Fruit fly (Drosophila melanogaster) whole organism, embryonic: ENCODE results near the gene dia.

Source experiments
- Aef1 ChIP-seq: fragments of 200-800 bp; sonication (Bioruptor generic); IDR thresholded peaks from 3 replicates; pipeline ENCODE4 v1.3.6; 2022; ENCODE audit warnings: missing biosample characterization, missing genetic modification characterization
- C15 ChIP-seq: fragments of 200-800 bp; sonication (Bioruptor generic); IDR thresholded peaks from 3 replicates; pipeline ENCODE4 v1.3.6; 2022; ENCODE audit warnings: missing biosample characterization, missing genetic modification characterization
- CG10654 ChIP-seq: fragments of 200-800 bp; sonication (Bioruptor generic); optimal IDR thresholded peaks from 2 replicates; lab custom pipeline; 2016; ENCODE audit warnings: missing biosample characterization, missing genetic modification characterization
- CG11456 ChIP-seq: fragments of 200-800 bp; sonication (Bioruptor generic); IDR thresholded peaks from 3 replicates; pipeline ENCODE4 v1.3.6; 2022; ENCODE audit warnings: missing biosample characterization, missing genetic modification characterization
- CG12299 ChIP-seq: fragments of 200-800 bp; sonication (Bioruptor generic); optimal IDR thresholded peaks from 2 replicates; lab custom pipeline; 2018; ENCODE audit warnings: missing biosample characterization, mild to moderate bottlenecking, missing genetic modification characterization
- CG12659 ChIP-seq: fragments of 200-800 bp; sonication (Bioruptor generic); optimal IDR thresholded peaks from 3 replicates; lab custom pipeline; 2017; ENCODE audit warnings: mild to moderate bottlenecking, missing biosample characterization, missing genetic modification reagents, missing genetic modification characterization
- CG14050 ChIP-seq: fragments of 200-800 bp; sonication (Bioruptor generic); IDR thresholded peaks from 3 replicates; pipeline ENCODE4 v1.3.6; 2022; ENCODE audit warnings: missing biosample characterization, missing genetic modification characterization
- CG15073 ChIP-seq: fragments of 200-800 bp; sonication (Bioruptor generic); optimal IDR thresholded peaks from 2 replicates; lab custom pipeline; 2016; ENCODE audit warnings: missing biosample characterization, missing genetic modification characterization
- CG15696 ChIP-seq: fragments of 200-800 bp; sonication (Bioruptor generic); optimal IDR thresholded peaks from 2 replicates; lab custom pipeline; 2019; ENCODE audit warnings: missing biosample characterization, mild to moderate bottlenecking, missing genetic modification characterization, moderate library complexity
- CG1832 ChIP-seq: fragments of 200-800 bp; sonication (Bioruptor generic); optimal IDR thresholded peaks from 2 replicates; lab custom pipeline; 2017; ENCODE audit warnings: missing biosample characterization, mild to moderate bottlenecking, missing genetic modification characterization, inconsistent platforms
- CG18764 ChIP-seq: fragments of 200-800 bp; sonication (Bioruptor generic); optimal IDR thresholded peaks from 3 replicates; lab custom pipeline; 2016; ENCODE audit warnings: missing biosample characterization, missing genetic modification characterization
- CG31365 ChIP-seq: fragments of 200-800 bp; sonication (Bioruptor generic); optimal IDR thresholded peaks from 2 replicates; lab custom pipeline; 2018; ENCODE audit warnings: missing biosample characterization, mild to moderate bottlenecking, missing genetic modification characterization
- CG3407 ChIP-seq: fragments of 200-800 bp; sonication (Bioruptor generic); optimal IDR thresholded peaks from 2 replicates; lab custom pipeline; 2018; ENCODE audit warnings: missing biosample characterization, mild to moderate bottlenecking, missing genetic modification characterization
- CG34422 ChIP-seq: fragments of 200-800 bp; sonication (Bioruptor generic); IDR thresholded peaks from 3 replicates; pipeline ENCODE4 v1.3.6; 2022; ENCODE audit warnings: missing biosample characterization, missing genetic modification characterization
- CG4282 ChIP-seq: fragments of 200-800 bp; sonication (Bioruptor generic); optimal IDR thresholded peaks from 2 replicates; lab custom pipeline; 2016; ENCODE audit warnings: missing biosample characterization, missing genetic modification characterization
- CG7556 ChIP-seq: fragments of 200-800 bp; sonication (Bioruptor generic); optimal IDR thresholded peaks from 2 replicates; lab custom pipeline; 2017; ENCODE audit warnings: missing biosample characterization, mild to moderate bottlenecking, missing genetic modification characterization
- CG7786 ChIP-seq: fragments of 200-800 bp; sonication (Bioruptor generic); optimal IDR thresholded peaks from 2 replicates; lab custom pipeline; 2016; ENCODE audit warnings: missing biosample characterization, missing genetic modification characterization
- CG7963 ChIP-seq: fragments of 200-800 bp; sonication (Bioruptor generic); IDR thresholded peaks from 3 replicates; pipeline ENCODE4 v1.3.6; 2022; ENCODE audit warnings: missing biosample characterization, missing genetic modification characterization; ENCODE audit not compliant: partially characterized antibody
- CG7987 ChIP-seq: fragments of 200-800 bp; sonication (Bioruptor generic); optimal IDR thresholded peaks from 2 replicates; lab custom pipeline; 2018; ENCODE audit warnings: missing biosample characterization, mild to moderate bottlenecking, missing genetic modification characterization, moderate library complexity
- CG8924 ChIP-seq: fragments of 200-800 bp; optimal IDR thresholded peaks from 3 replicates; lab custom pipeline; 2019; ENCODE audit warnings: missing biosample characterization, mild to moderate bottlenecking, missing genetic modification characterization, moderate library complexity
- Camta ChIP-seq: fragments of 200-800 bp; sonication (Bioruptor generic); optimal IDR thresholded peaks from 2 replicates; lab custom pipeline; 2016; ENCODE audit warnings: missing biosample characterization, missing genetic modification characterization
- CkIIα-i1 ChIP-seq: fragments of 200-800 bp; sonication (Bioruptor generic); IDR thresholded peaks from 2 replicates; pipeline ENCODE4 v1.3.6; 2022; ENCODE audit warnings: missing biosample characterization, missing genetic modification characterization
- Fer2 ChIP-seq: fragments of 200-800 bp; sonication (Bioruptor generic); optimal IDR thresholded peaks from 2 replicates; lab custom pipeline; 2018; ENCODE audit warnings: missing biosample characterization, mild to moderate bottlenecking, missing genetic modification characterization, moderate library complexity
- HmgZ ChIP-seq: fragments of 200-800 bp; sonication (Bioruptor generic); optimal IDR thresholded peaks from 2 replicates; lab custom pipeline; 2018; ENCODE audit warnings: missing biosample characterization, mild to moderate bottlenecking, missing genetic modification characterization
- Hmr ChIP-seq: fragments of 200-800 bp; sonication (Bioruptor generic); optimal IDR thresholded peaks from 3 replicates; lab custom pipeline; 2017; ENCODE audit warnings: mild to moderate bottlenecking, missing biosample characterization, missing genetic modification reagents, missing genetic modification characterization
- Hmx ChIP-seq: fragments of 200-800 bp; sonication (Bioruptor generic); optimal IDR thresholded peaks from 2 replicates; lab custom pipeline; 2016; ENCODE audit warnings: missing biosample characterization, missing genetic modification characterization
- Hr3 ChIP-seq: fragments of 200-800 bp; sonication (Bioruptor generic); optimal IDR thresholded peaks from 3 replicates; lab custom pipeline; 2016; ENCODE audit warnings: missing biosample characterization, missing genetic modification characterization
- Hr51 ChIP-seq, 2 experiments: fragments of 200-800 bp; sonication (Bioruptor generic); optimal IDR thresholded peaks; 2 replicates in 1 of 2; 3 replicates in 1 of 2; lab custom pipeline; 2016 to 2018; ENCODE audit warnings: missing biosample characterization in 2 of 2, missing genetic modification characterization in 2 of 2, mild to moderate bottlenecking in 1 of 2, moderate library complexity in 1 of 2
- Ptx1 ChIP-seq: fragments of 200-800 bp; sonication (Bioruptor generic); IDR thresholded peaks from 2 replicates; pipeline ENCODE4 v1.3.6; 2022; ENCODE audit warnings: missing biosample characterization, missing genetic modification characterization
- Rfx ChIP-seq: fragments of 200-800 bp; sonication (Bioruptor generic); IDR thresholded peaks from 2 replicates; pipeline ENCODE4 v1.3.6; 2022; ENCODE audit warnings: missing biosample characterization, missing genetic modification characterization
- Ssrp ChIP-seq: fragments of 200-800 bp; sonication (Bioruptor generic); optimal IDR thresholded peaks from 2 replicates; lab custom pipeline; 2018; ENCODE audit warnings: missing biosample characterization, mild to moderate bottlenecking, missing genetic modification characterization, moderate library complexity
- Vsx1 ChIP-seq: fragments of 200-800 bp; sonication (Bioruptor generic); optimal IDR thresholded peaks from 2 replicates; lab custom pipeline; 2017; ENCODE audit warnings: missing biosample characterization, mild to moderate bottlenecking, missing genetic modification characterization, missing genetic modification reagents
- amos ChIP-seq: fragments of 200-800 bp; sonication (Bioruptor generic); IDR thresholded peaks from 2 replicates; pipeline ENCODE4 v1.3.6; 2022; ENCODE audit warnings: missing biosample characterization, missing genetic modification characterization; ENCODE audit not compliant: partially characterized antibody
- bcd ChIP-seq: fragments of 200-800 bp; sonication (Bioruptor generic); optimal IDR thresholded peaks from 2 replicates; lab custom pipeline; 2017; ENCODE audit warnings: missing biosample characterization, mild to moderate bottlenecking, missing genetic modification characterization
- btn ChIP-seq: fragments of 200-800 bp; sonication (Bioruptor generic); optimal IDR thresholded peaks from 2 replicates; lab custom pipeline; 2016; ENCODE audit warnings: missing biosample characterization, missing genetic modification characterization
- cas ChIP-seq: fragments of 200-800 bp; sonication (Bioruptor generic); IDR thresholded peaks from 2 replicates; pipeline ENCODE4 v1.3.6; 2022; ENCODE audit warnings: missing biosample characterization, missing genetic modification characterization
- cato ChIP-seq: fragments of 200-800 bp; sonication (Bioruptor generic); optimal IDR thresholded peaks from 2 replicates; lab custom pipeline; 2016; ENCODE audit warnings: missing biosample characterization, missing genetic modification characterization, borderline replicate concordance
- caup ChIP-seq: fragments of 200-800 bp; sonication (Bioruptor generic); optimal IDR thresholded peaks from 3 replicates; lab custom pipeline; 2017; ENCODE audit warnings: missing biosample characterization, mild to moderate bottlenecking, missing genetic modification characterization, moderate library complexity; ENCODE audit not compliant: severe bottlenecking
- croc ChIP-seq: fragments of 200-800 bp; sonication (Bioruptor generic); conservative IDR thresholded peaks from 3 replicates; pipeline ENCODE4 v1.3.6; 2022; ENCODE audit warnings: missing biosample characterization, missing genetic modification characterization
- danr ChIP-seq: fragments of 200-800 bp; sonication (Bioruptor generic); IDR thresholded peaks from 2 replicates; pipeline ENCODE4 v1.3.6; 2022; ENCODE audit warnings: missing biosample characterization, missing genetic modification characterization
- dm ChIP-seq: fragments of 200-800 bp; sonication (Bioruptor generic); optimal IDR thresholded peaks from 3 replicates; lab custom pipeline; 2016; ENCODE audit warnings: missing biosample characterization, missing genetic modification characterization
- dmrt11E ChIP-seq: fragments of 200-800 bp; sonication (Bioruptor generic); optimal IDR thresholded peaks from 3 replicates; lab custom pipeline; 2018; ENCODE audit warnings: missing biosample characterization, mild to moderate bottlenecking, missing genetic modification characterization, moderate library complexity
- exex ChIP-seq: fragments of 200-800 bp; sonication (Bioruptor generic); optimal IDR thresholded peaks from 4 replicates; lab custom pipeline; 2018; ENCODE audit warnings: missing biosample characterization, mild to moderate bottlenecking, missing genetic modification characterization, moderate library complexity
- gce ChIP-seq: fragments of 200-800 bp; sonication (Bioruptor generic); IDR thresholded peaks from 3 replicates; pipeline ENCODE4 v1.3.6; 2022; ENCODE audit warnings: missing biosample characterization, missing genetic modification characterization
- insv ChIP-seq, 2 experiments: fragments of 200-800 bp; sonication (Bioruptor generic); optimal IDR thresholded peaks; 3 replicates each; lab custom pipeline; 2016 to 2018; ENCODE audit warnings: missing biosample characterization in 2 of 2, missing genetic modification characterization in 2 of 2
- lbe ChIP-seq: fragments of 200-800 bp; sonication (Bioruptor generic); optimal IDR thresholded peaks from 2 replicates; lab custom pipeline; 2016; ENCODE audit warnings: missing biosample characterization, mild to moderate bottlenecking, missing genetic modification characterization
- prd ChIP-seq, 3 experiments: fragments of >200 bp in 2 of 3; fragments of 200-800 bp in 1 of 3; sonication (Bioruptor generic) in 1 of 3; optimal IDR thresholded peaks in 2 of 3; IDR thresholded peaks in 1 of 3; 2 replicates in 2 of 3; 3 replicates in 1 of 3; pipeline versions ENCODE4 v1.3.6 to Lab custom; 2017 to 2022; ENCODE audit warnings: missing biosample characterization in 1 of 3, missing genetic modification characterization in 1 of 3
- pum ChIP-seq: fragments of 200-800 bp; sonication (Bioruptor generic); optimal IDR thresholded peaks from 2 replicates; lab custom pipeline; 2016; ENCODE audit warnings: missing biosample characterization, missing genetic modification characterization
- repo ChIP-seq: fragments of 200-800 bp; sonication (Bioruptor generic); optimal IDR thresholded peaks from 2 replicates; lab custom pipeline; 2016; ENCODE audit warnings: missing biosample characterization, missing genetic modification characterization
- row ChIP-seq: fragments of 200-800 bp; sonication (Bioruptor generic); IDR thresholded peaks from 3 replicates; pipeline ENCODE4 v1.3.6; 2022; ENCODE audit warnings: missing biosample characterization, missing genetic modification characterization

Gene dia

DNA sequence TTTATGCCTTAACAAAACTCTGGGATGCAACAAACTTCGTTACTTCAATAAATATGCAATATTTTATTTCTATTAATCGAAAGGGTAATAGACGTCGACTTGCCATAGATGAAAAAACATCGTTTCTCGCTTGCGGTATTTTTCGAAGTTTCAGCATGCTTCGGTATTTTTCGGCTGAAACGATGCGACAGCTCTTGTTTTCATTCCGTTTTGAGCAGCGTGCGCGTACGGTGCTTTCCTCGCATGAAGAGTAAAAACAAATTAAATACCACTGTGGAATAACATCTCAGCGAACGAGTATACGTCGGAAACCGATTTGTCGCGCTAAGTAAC lies 39.5 kb downstream of the dia start, which contains the start of gene CG9328 (continued):
- no peak for TF ChIP-seq Vsx1 (GFP tag; lab: Kevin White, UChicago)
- peak; percentile 70; the same call in 1 of the 3 replicates for TF ChIP-seq row
- peak; percentile 28; the same call in 1 of the 3 replicates for TF ChIP-seq CG14050 (GFP tag; lab: Robert Waterston, UW)
- no peak for TF ChIP-seq CG18764
- peak; percentile 65; the same call in 1 of the 2 replicates for TF ChIP-seq amos
- peak; percentile 55 for TF ChIP-seq dm (GFP tag; lab: Kevin White, UChicago)
- TF ChIP-seq Ssrp (tag; lab: Kevin White, UChicago): no peak
- TF ChIP-seq Ptx1 (GFP tag; lab: Robert Waterston, UW): peak; percentile 27; the same call in 1 of the 2 replicates
- TF ChIP-seq btn (GFP tag; lab: Kevin White, UChicago): no peak
- TF ChIP-seq lbe (GFP tag; lab: Kevin White, UChicago): peak; percentile 59
- TF ChIP-seq repo (GFP tag; lab: Kevin White, UChicago): peak; percentile 43
- TF ChIP-seq CG15073: no peak
- TF ChIP-seq CG12299: peak; percentile 13
- TF ChIP-seq CkIIα-i1 (GFP tag; lab: Robert Waterston, UW): no peak
- no peak for TF ChIP-seq CG7963 (GFP tag; lab: Robert Waterston, UW)
- peak; percentile 29; the same call in 1 of the 3 replicates for TF ChIP-seq CG11456 (GFP tag; lab: Robert Waterston, UW)
- peak; percentile 37 for TF ChIP-seq Rfx (GFP tag; lab: Robert Waterston, UW)
- TF ChIP-seq CG12659 (GFP tag; lab: Kevin White, UChicago): peak; percentile 56
- TF ChIP-seq croc: no peak
- no peak for TF ChIP-seq CG7786 (GFP tag; lab: Kevin White, UChicago)
- TF ChIP-seq CG31365 (tag; lab: Kevin White, UChicago): no peak
- TF ChIP-seq CG7987 (GFP tag; lab: Kevin White, UChicago): peak; percentile 20
- TF ChIP-seq prd (optimal IDR thresholded peaks at IDR 0.05; lab: Kevin White, UChicago): no peak
- peak; percentile 48; the same call in 1 of the 3 replicates for TF ChIP-seq prd (GFP tag; IDR thresholded peaks at IDR 0.05; lab: Robert Waterston, UW)
- TF ChIP-seq Aef1 (GFP tag; lab: Robert Waterston, UW): no peak
- peak; percentile 39 for TF ChIP-seq Camta (GFP tag; lab: Kevin White, UChicago)
- TF ChIP-seq CG10654 (GFP tag; lab: Kevin White, UChicago): no peak
- TF ChIP-seq danr: no peak
- TF ChIP-seq CG34422 (GFP tag; lab: Robert Waterston, UW): peak; percentile 67; the same call in 1 of the 3 replicates
- TF ChIP-seq cato: peak; percentile 6
- TF ChIP-seq bcd: peak; percentile 10
- no peak for TF ChIP-seq CG3407 (GFP tag; lab: Kevin White, UChicago)
- peak; percentile 24 for TF ChIP-seq dmrt11E (tag; lab: Kevin White, UChicago)
- peak; percentile 66 for TF ChIP-seq Hmr (GFP tag; lab: Kevin White, UChicago)
- TF ChIP-seq Hr51 (GFP tag; optimal IDR thresholded peaks at IDR 0.05; lab: Kevin White, UChicago): peak in 1 of 2 experiments; percentile 28
- no peak for TF ChIP-seq Hmx (GFP tag; lab: Kevin White, UChicago)
- TF ChIP-seq CG8924 (tag; lab: Kevin White, UChicago): peak; percentile 46
- peak in 1 of 2 experiments; percentile 43 for TF ChIP-seq insv (GFP tag; optimal IDR thresholded peaks at IDR 0.05; lab: Kevin White, UChicago)
- TF ChIP-seq pum (GFP tag; lab: Kevin White, UChicago): no peak
- no peak for TF ChIP-seq gce (GFP tag; lab: Robert Waterston, UW)
- TF ChIP-seq cas (GFP tag; lab: Robert Waterston, UW): peak; percentile 37; the same call in 1 of the 2 replicates
- TF ChIP-seq Fer2 (tag; lab: Kevin White, UChicago): no peak
- peak; percentile 53 for TF ChIP-seq caup (GFP tag; lab: Kevin White, UChicago)
- no peak for TF ChIP-seq CG4282 (GFP tag; lab: Kevin White, UChicago)
- no peak for TF ChIP-seq CG1832
- TF ChIP-seq C15 (GFP tag; lab: Robert Waterston, UW): no peak
- TF ChIP-seq CG15696 (tag; lab: Kevin White, UChicago): no peak
- peak; percentile 37 for TF ChIP-seq exex (tag; lab: Kevin White, UChicago)
- no peak for TF ChIP-seq CG7556
- TF ChIP-seq HmgZ (tag; lab: Kevin White, UChicago): peak; percentile 38
- peak; percentile 17 for TF ChIP-seq Hr3
